Fruit fly (Drosophila melanogaster): ENCODE data around the gene CG14355.

The CG14355 gene

dm6 chr3R:14125479-14126121, 26.1 kb downstream of the CG14355 start, which contains the start of the genes 140up and Polr2B (continued):
- TF ChIP-seq D (optimal IDR thresholded peaks at IDR 0.05), result no peak
- peak; percentile 84 for TF ChIP-seq D (GFP tag; optimal IDR thresholded peaks at IDR 0.05)
- peak; percentile 93 for TF ChIP-seq HmgZ (tag; optimal IDR thresholded peaks at IDR 0.05)
- peak; percentile 67 for TF ChIP-seq CG15073 (GFP tag; optimal IDR thresholded peaks at IDR 0.05)
- peak; percentile 73 for TF ChIP-seq fu2 (GFP tag; optimal IDR thresholded peaks at IDR 0.05)
- peak; percentile 92 for TF ChIP-seq CG1233 (GFP tag; optimal IDR thresholded peaks at IDR 0.05)
- TF ChIP-seq pnt (GFP tag; optimal IDR thresholded peaks at IDR 0.05), result peak; percentile 81
- peak; percentile 52 for TF ChIP-seq Mes4 (GFP tag; optimal IDR thresholded peaks at IDR 0.05)
- peak; percentile 95 for TF ChIP-seq tgo (GFP tag; IDR thresholded peaks at IDR 0.05)
- peak; percentile 72 for TF ChIP-seq dati (GFP tag; IDR thresholded peaks at IDR 0.05)
- peak; percentile 91 for TF ChIP-seq CG18764 (GFP tag; optimal IDR thresholded peaks at IDR 0.05)
- peak; percentile 90 for TF ChIP-seq Gug (GFP tag; IDR thresholded peaks at IDR 0.05)
- TF ChIP-seq nau (GFP tag; optimal IDR thresholded peaks at IDR 0.05), result peak; percentile 76
- peak; percentile 22 for TF ChIP-seq ERR (GFP tag; optimal IDR thresholded peaks at IDR 0.05)
- peak; percentile 60 for TF ChIP-seq NC2β (GFP tag; optimal IDR thresholded peaks at IDR 0.05)
- TF ChIP-seq salm (tag; optimal IDR thresholded peaks at IDR 0.05), result peak; percentile 78
- TF ChIP-seq CG4328 (GFP tag; optimal IDR thresholded peaks at IDR 0.05), result peak; percentile 92
- TF ChIP-seq CG8359 (GFP tag; optimal IDR thresholded peaks at IDR 0.05; ENCODE audit: borderline replicate concordance), result peak; percentile 66
- TF ChIP-seq twi (tag; optimal IDR thresholded peaks at IDR 0.05), result peak; percentile 90
- peak; percentile 86 for TF ChIP-seq croc (GFP tag; conservative IDR thresholded peaks at IDR 0.05)
- TF ChIP-seq CG8944 (GFP tag; optimal IDR thresholded peaks at IDR 0.05), result peak; percentile 80
- peak; percentile 95 for TF ChIP-seq Sox102F (GFP tag; optimal IDR thresholded peaks at IDR 0.05)
- TF ChIP-seq abd-A (tag; optimal IDR thresholded peaks at IDR 0.05), result no peak
- TF ChIP-seq CG8281 (tag; optimal IDR thresholded peaks at IDR 0.05), result peak; percentile 72
- no peak for TF ChIP-seq CG16779 (GFP tag; IDR thresholded peaks at IDR 0.05)
- TF ChIP-seq CG4404 (GFP tag; IDR thresholded peaks at IDR 0.05), result peak; percentile 91
- TF ChIP-seq CG8924 (tag; optimal IDR thresholded peaks at IDR 0.05), result peak; percentile 94
- TF ChIP-seq Antp (GFP tag; optimal IDR thresholded peaks at IDR 0.05), result peak; percentile 87
- TF ChIP-seq pfk (GFP tag; optimal IDR thresholded peaks at IDR 0.05), result no peak
- TF ChIP-seq dm (GFP tag; optimal IDR thresholded peaks at IDR 0.05), result peak; percentile 18
- no peak for TF ChIP-seq CG15601 (tag; optimal IDR thresholded peaks at IDR 0.05)
- peak; percentile 50 for TF ChIP-seq CG1647 (GFP tag; optimal IDR thresholded peaks at IDR 0.05)
- peak; percentile 89 for TF ChIP-seq fd96Cb (tag; optimal IDR thresholded peaks at IDR 0.05)
- peak; percentile 93 for TF ChIP-seq CG15269 (tag; optimal IDR thresholded peaks at IDR 0.05)
- peak; percentile 94 for TF ChIP-seq tin (GFP tag; optimal IDR thresholded peaks at IDR 0.05)
- peak; percentile 94 for TF ChIP-seq grau (tag; optimal IDR thresholded peaks at IDR 0.05)
- TF ChIP-seq MBD-R2 (GFP tag; IDR thresholded peaks at IDR 0.05), result peak; percentile 91; the same call in 1 of the 2 replicates
- no peak for TF ChIP-seq Hr39 (optimal IDR thresholded peaks at IDR 0.05)
- TF ChIP-seq CG17385 (GFP tag; optimal IDR thresholded peaks at IDR 0.05), result peak; percentile 89
- TF ChIP-seq Ssrp (tag; optimal IDR thresholded peaks at IDR 0.05), result peak; percentile 95
- TF ChIP-seq CG2678 (tag; optimal IDR thresholded peaks at IDR 0.05), result peak; percentile 94
- TF ChIP-seq org-1 (GFP tag; optimal IDR thresholded peaks at IDR 0.05), result peak; percentile 81
- TF ChIP-seq CG10959 (GFP tag; IDR thresholded peaks at IDR 0.05), result peak; percentile 78
- peak; percentile 92 for TF ChIP-seq CG2120 (GFP tag; optimal IDR thresholded peaks at IDR 0.05)
- peak; percentile 80 for TF ChIP-seq CG13624 (GFP tag; optimal IDR thresholded peaks at IDR 0.05)
- TF ChIP-seq CG6689 (GFP tag; IDR thresholded peaks at IDR 0.05), result peak; percentile 95
- TF ChIP-seq shn (GFP tag; optimal IDR thresholded peaks at IDR 0.05), result peak; percentile 74
- TF ChIP-seq CG9876 (GFP tag; optimal IDR thresholded peaks at IDR 0.05), result peak; percentile 55
- no peak for TF ChIP-seq vnd (GFP tag; IDR thresholded peaks at IDR 0.05; ENCODE audit: partially characterized antibody)
- peak; percentile 49 for TF ChIP-seq CG11398 (GFP tag; optimal IDR thresholded peaks at IDR 0.05)
- TF ChIP-seq CG10654 (GFP tag; optimal IDR thresholded peaks at IDR 0.05), result peak; percentile 94

All from whole organism, embryonic.